Fruit fly (Drosophila melanogaster) whole organism, embryonic: ENCODE measurements around the gene CG32276.
A peak's percentile ranks its signal among the peaks of the same experiment; 100 is the strongest.

ENCODE experiments used
- B-H2 ChIP-seq: fragments of 200-800 bp; sonication (Bioruptor generic); optimal IDR thresholded peaks from 2 replicates; lab custom pipeline; 2018; ENCODE audit warnings: missing biosample characterization, mild to moderate bottlenecking, missing genetic modification characterization
- BEAF-32 ChIP-seq: fragments of 200-800 bp; sonication (Bioruptor generic); optimal IDR thresholded peaks from 3 replicates; lab custom pipeline; 2017; ENCODE audit warnings: missing biosample characterization, missing genetic modification characterization, mild to moderate bottlenecking, moderate library complexity, missing genetic modification reagents
- CG10267 ChIP-seq: fragments of 200-800 bp; sonication (Bioruptor generic); optimal IDR thresholded peaks from 2 replicates; lab custom pipeline; 2018; ENCODE audit warnings: missing biosample characterization, mild to moderate bottlenecking, missing genetic modification characterization, moderate library complexity
- CG12104 ChIP-seq: fragments of 200-800 bp; sonication (Bioruptor generic); optimal IDR thresholded peaks from 3 replicates; lab custom pipeline; 2016; ENCODE audit warnings: missing biosample characterization, missing genetic modification characterization
- CG14860 ChIP-seq: fragments of 200-800 bp; sonication (Bioruptor generic); IDR thresholded peaks from 3 replicates; pipeline ENCODE4 v1.3.6; 2022; ENCODE audit warnings: missing biosample characterization, missing genetic modification characterization; ENCODE audit not compliant: partially characterized antibody
- CG16779 ChIP-seq: fragments of 200-800 bp; sonication (Bioruptor generic); IDR thresholded peaks from 2 replicates; pipeline ENCODE4 v1.3.6; 2022; ENCODE audit warnings: missing biosample characterization, missing genetic modification characterization
- CG18476 ChIP-seq: fragments of 200-800 bp; sonication (Bioruptor generic); optimal IDR thresholded peaks from 2 replicates; lab custom pipeline; 2016; ENCODE audit warnings: missing biosample characterization, mild to moderate bottlenecking, missing genetic modification characterization
- CG2120 ChIP-seq: fragments of 200-800 bp; sonication (Bioruptor generic); optimal IDR thresholded peaks from 3 replicates; lab custom pipeline; 2016; ENCODE audit warnings: missing biosample characterization, missing genetic modification characterization
- CG3065 ChIP-seq: fragments of 200-800 bp; sonication (Bioruptor generic); optimal IDR thresholded peaks from 2 replicates; lab custom pipeline; 2016; ENCODE audit warnings: missing biosample characterization, missing genetic modification characterization
- CG34422 ChIP-seq: fragments of 200-800 bp; sonication (Bioruptor generic); IDR thresholded peaks from 3 replicates; pipeline ENCODE4 v1.3.6; 2022; ENCODE audit warnings: missing biosample characterization, missing genetic modification characterization
- CG4328 ChIP-seq: fragments of 200-800 bp; sonication (Bioruptor generic); optimal IDR thresholded peaks from 3 replicates; lab custom pipeline; 2017; ENCODE audit warnings: missing biosample characterization, missing genetic modification reagents, missing genetic modification characterization
- CG5953 ChIP-seq: fragments of 200-800 bp; sonication (Bioruptor generic); IDR thresholded peaks from 2 replicates; pipeline ENCODE4 v1.3.6; 2022; ENCODE audit warnings: missing biosample characterization, missing genetic modification characterization
- Dfd ChIP-seq, 2 experiments: fragments of >200 bp; optimal IDR thresholded peaks; 2 replicates each; lab custom pipeline; 2017; ENCODE audit warnings: missing biosample characterization in 2 of 2, missing genetic modification characterization in 2 of 2
- Fer2 ChIP-seq: fragments of 200-800 bp; sonication (Bioruptor generic); optimal IDR thresholded peaks from 2 replicates; lab custom pipeline; 2018; ENCODE audit warnings: missing biosample characterization, mild to moderate bottlenecking, missing genetic modification characterization, moderate library complexity
- HHEX ChIP-seq: fragments of 200-800 bp; sonication (Bioruptor generic); optimal IDR thresholded peaks from 3 replicates; lab custom pipeline; 2017; ENCODE audit warnings: missing biosample characterization, mild to moderate bottlenecking, missing genetic modification characterization, missing genetic modification reagents
- Lim3 ChIP-seq: fragments of 200-800 bp; sonication (Bioruptor generic); IDR thresholded peaks from 2 replicates; pipeline ENCODE4 v1.3.6; 2022; ENCODE audit warnings: missing biosample characterization, missing genetic modification characterization
- MBD-R2 ChIP-seq: fragments of 200-800 bp; sonication (Bioruptor generic); IDR thresholded peaks from 2 replicates; pipeline ENCODE4 v1.3.6; 2022; ENCODE audit warnings: missing biosample characterization, missing genetic modification characterization
- Med ChIP-seq: fragments of 200-800 bp; sonication (Bioruptor generic); peaks from one replicate; lab custom pipeline; 2016; ENCODE audit warnings: missing biosample characterization, missing genetic modification characterization, mild to moderate bottlenecking, inconsistent platforms, moderate library complexity
- NC2β ChIP-seq: fragments of 200-800 bp; sonication (Bioruptor generic); optimal IDR thresholded peaks from 2 replicates; lab custom pipeline; 2016; ENCODE audit warnings: missing biosample characterization, missing genetic modification characterization
- Side ChIP-seq: fragments of 200-800 bp; sonication (Bioruptor generic); optimal IDR thresholded peaks from 2 replicates; lab custom pipeline; 2016; ENCODE audit warnings: missing biosample characterization, missing genetic modification characterization
- amos ChIP-seq: fragments of 200-800 bp; sonication (Bioruptor generic); IDR thresholded peaks from 2 replicates; pipeline ENCODE4 v1.3.6; 2022; ENCODE audit warnings: missing biosample characterization, missing genetic modification characterization; ENCODE audit not compliant: partially characterized antibody
- danr ChIP-seq: fragments of 200-800 bp; sonication (Bioruptor generic); IDR thresholded peaks from 2 replicates; pipeline ENCODE4 v1.3.6; 2022; ENCODE audit warnings: missing biosample characterization, missing genetic modification characterization
- dati ChIP-seq: fragments of 200-800 bp; sonication (Bioruptor generic); IDR thresholded peaks from 2 replicates; pipeline ENCODE4 v1.3.6; 2022; ENCODE audit warnings: missing biosample characterization, missing genetic modification characterization
- eve ChIP-seq, 2 experiments: fragments of >200 bp; optimal IDR thresholded peaks; 2 replicates each; lab custom pipeline; 2017; ENCODE audit warnings: missing biosample characterization in 2 of 2, missing genetic modification characterization in 2 of 2
- lmd ChIP-seq: fragments of 200-800 bp; sonication (Bioruptor generic); IDR thresholded peaks from 2 replicates; pipeline ENCODE4 v1.3.6; 2022; ENCODE audit warnings: missing biosample characterization, missing genetic modification characterization
- trh ChIP-seq: fragments of 200-800 bp; sonication (Bioruptor generic); optimal IDR thresholded peaks from 2 replicates; lab custom pipeline; 2016; ENCODE audit warnings: missing biosample characterization, missing genetic modification characterization

CG32276 gene

DNA sequence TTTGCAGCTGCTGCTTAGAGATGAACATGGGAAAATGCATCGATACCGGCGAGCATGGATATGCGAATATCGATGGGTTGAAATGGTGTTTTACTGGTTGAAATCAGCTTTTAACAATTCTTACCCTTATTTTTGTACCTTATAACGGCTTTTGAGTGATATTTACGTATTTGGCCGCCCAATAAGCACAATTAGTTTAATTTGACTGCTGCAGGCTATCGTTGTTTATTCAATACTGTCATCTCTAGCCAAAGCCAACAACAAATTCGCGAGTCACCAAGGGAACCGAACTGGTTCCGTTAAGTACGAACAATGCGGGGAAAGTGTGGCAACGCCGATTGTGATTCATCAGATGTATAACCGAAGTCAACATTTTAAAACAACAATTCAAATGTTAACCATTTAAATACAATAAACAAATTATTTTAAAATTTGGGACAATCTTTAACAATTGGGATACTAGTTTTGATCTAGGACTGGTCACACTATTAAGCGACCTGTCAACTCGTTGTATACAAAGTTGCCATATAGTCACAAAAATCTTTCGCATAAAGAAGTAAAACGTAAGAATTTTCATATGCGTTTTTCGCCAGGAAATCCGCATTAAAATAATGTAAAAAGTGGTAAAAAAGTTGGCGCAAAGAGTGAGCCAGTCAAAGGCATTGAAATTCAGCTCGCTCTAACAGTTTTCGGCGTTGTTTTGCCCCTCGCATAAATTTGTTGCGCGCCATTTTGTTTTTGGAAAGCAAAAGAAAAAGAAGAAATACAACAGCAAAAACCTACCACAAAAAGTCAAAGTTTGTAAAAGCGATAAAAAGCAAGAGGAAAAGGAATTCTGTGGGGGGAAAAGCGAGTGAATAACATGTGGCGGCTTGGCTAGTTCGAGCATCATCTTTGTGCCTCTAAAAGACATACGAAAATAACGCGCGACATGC lies 50.5 kb downstream of the CG32276 start, which contains the start of the genes Usp5 and BtbVII (continued):
- TF ChIP-seq CG4328 (GFP tag; lab: Kevin White, UChicago) (peak; percentile 29), Dfd (GFP tag; optimal IDR thresholded peaks at IDR 0.05; lab: Kevin White, UChicago) (no peak), CG14860 (GFP tag; lab: Robert Waterston, UW) (peak; percentile 94), BEAF-32 (peak; percentile 95), CG18476 (peak; percentile 9), CG10267 (tag; lab: Kevin White, UChicago) (peak; percentile 57), danr (GFP tag; lab: Robert Waterston, UW) (no peak), Med (GFP tag; lab: Kevin White, UChicago) (peak; percentile 96), trh (GFP tag; lab: Kevin White, UChicago) (no peak), Lim3 (GFP tag; lab: Robert Waterston, UW) (no peak), amos (GFP tag; lab: Robert Waterston, UW) (peak; percentile 90), NC2β (GFP tag; lab: Kevin White, UChicago) (peak; percentile 59), CG2120 (GFP tag; lab: Kevin White, UChicago) (peak; percentile 84), eve (GFP tag; optimal IDR thresholded peaks at IDR 0.05; lab: Kevin White, UChicago) (no peak), Fer2 (no peak), CG16779 (GFP tag; lab: Robert Waterston, UW) (no peak), HHEX (GFP tag; lab: Kevin White, UChicago) (no peak), Side (GFP tag; lab: Kevin White, UChicago) (peak; percentile 56), lmd (peak; percentile 45; the same call in 1 of the 2 replicates), dati (GFP tag; lab: Robert Waterston, UW) (no peak), CG34422 (GFP tag; lab: Robert Waterston, UW) (peak; percentile 86; the same call in 1 of the 3 replicates), CG5953 (GFP tag; lab: Robert Waterston, UW) (no peak), CG3065 (peak; percentile 61), B-H2 (GFP tag; lab: Kevin White, UChicago) (peak; percentile 77), MBD-R2 (peak; percentile 83), CG12104 (no peak)
